Worm (Caenorhabditis elegans): Measurements from ENCODE around the gene R11F4.1.

DNA sequence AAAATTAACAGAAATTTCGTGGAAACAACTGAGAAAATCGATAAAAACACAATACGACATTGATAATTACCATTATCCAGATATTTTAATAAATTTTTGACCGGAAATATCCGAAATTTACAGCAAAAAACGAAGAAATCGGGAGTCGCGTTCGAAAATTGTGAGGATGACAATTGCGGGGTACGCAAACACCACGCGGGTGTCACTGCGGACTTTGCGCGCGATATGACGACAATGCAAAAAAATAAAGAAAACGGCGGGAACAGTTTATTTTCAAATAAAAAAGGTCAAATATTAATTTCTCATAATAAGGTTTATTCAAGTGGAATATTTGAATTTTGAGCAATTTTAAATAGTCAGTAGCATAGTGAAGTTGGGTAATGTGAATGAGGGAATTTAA lies 47.4 kb upstream of the R11F4.1 start, which contains the start of gene rpn-11:
- TF ChIP-seq klf-2 (GFP tag; conservative IDR thresholded peaks at IDR 0.05) (no peak), cog-1 (tag; optimal IDR thresholded peaks at IDR 0.05) (no peak), ztf-23 (GFP tag; IDR thresholded peaks at IDR 0.05) (peak; percentile 45; the same call in 1 of the 2 replicates), flt-1 (GFP tag; IDR thresholded peaks at IDR 0.05) (no peak), med-1 (GFP tag; optimal IDR thresholded peaks at IDR 0.05; ENCODE audit: insufficient read depth) (no peak), T22C8.4 (GFP tag; IDR thresholded peaks at IDR 0.05) (no peak), tab-1 (GFP tag; IDR thresholded peaks at IDR 0.05) (peak; percentile 52; the same call in 1 of the 2 replicates), ref-1 (GFP tag; conservative IDR thresholded peaks at IDR 0.05) (no peak), ztf-29 (GFP tag; IDR thresholded peaks at IDR 0.05) (no peak)
